Worm (Caenorhabditis elegans): ENCODE data around the gene C28A5.2.

The C28A5.2 gene

ce11 chrIII:4412108-4413009 lies 27.0 kb downstream of the C28A5.2 start (continued):
- TF ChIP-seq sdz-38 (tag; optimal IDR thresholded peaks at IDR 0.05) (no peak), hrde-1 (tag; optimal IDR thresholded peaks at IDR 0.05; ENCODE audit: borderline replicate concordance) (no peak), rpc-1 (optimal IDR thresholded peaks at IDR 0.05) (no peak), rpc-1 (tag; optimal IDR thresholded peaks at IDR 0.05) (no peak), ZK185.1 (tag; optimal IDR thresholded peaks at IDR 0.05; ENCODE audit: poor library complexity, severe bottlenecking) (no peak), hlh-26 (GFP tag; conservative IDR thresholded peaks at IDR 0.05) (no peak), ceh-100 (GFP tag; IDR thresholded peaks at IDR 0.05) (no peak), F57C9.4 (tag; optimal IDR thresholded peaks at IDR 0.05) (no peak), tbx-9 (tag; optimal IDR thresholded peaks at IDR 0.05; ENCODE audit: borderline replicate concordance) (no peak), lsy-27 (tag; optimal IDR thresholded peaks at IDR 0.05; ENCODE audit: borderline replicate concordance, insufficient read depth) (no peak), C17E4.6 (GFP tag; IDR thresholded peaks at IDR 0.05) (no peak), hmg-20 (GFP tag; IDR thresholded peaks at IDR 0.05) (no peak), ztf-22 (GFP tag; optimal IDR thresholded peaks at IDR 0.05) (no peak), nhr-27 (tag; optimal IDR thresholded peaks at IDR 0.05) (no peak), ceh-40 (GFP tag; IDR thresholded peaks at IDR 0.05) (no peak), ztf-25 (GFP tag; IDR thresholded peaks at IDR 0.05) (no peak), let-607 (tag; optimal IDR thresholded peaks at IDR 0.05) (no peak), F52B5.7 (tag; optimal IDR thresholded peaks at IDR 0.05) (no peak), snpc-3.4 (tag; optimal IDR thresholded peaks at IDR 0.05) (peak; percentile 55), xnd-1 (tag; optimal IDR thresholded peaks at IDR 0.05) (peak; percentile 45), Y53F4B.3 (GFP tag; IDR thresholded peaks at IDR 0.05) (no peak), attf-5 (GFP tag; optimal IDR thresholded peaks at IDR 0.05) (peak; percentile 38), ccch-3 (GFP tag; optimal IDR thresholded peaks at IDR 0.05) (no peak), snpc-4 (GFP tag; optimal IDR thresholded peaks at IDR 0.05) (no peak), snpc-4 (tag; optimal IDR thresholded peaks at IDR 0.05) (peak in 2 of 4 experiments; percentile 3 to 6), Y67H2A.10 (GFP tag; conservative IDR thresholded peaks at IDR 0.05) (no peak), mel-28 (tag; optimal IDR thresholded peaks at IDR 0.05; ENCODE audit: borderline replicate concordance) (no peak), rcor-1 (GFP tag; IDR thresholded peaks at IDR 0.05) (no peak), rec-8 (tag; optimal IDR thresholded peaks at IDR 0.05) (no peak), akir-1 (GFP tag; optimal IDR thresholded peaks at IDR 0.05) (no peak), cebp-2 (GFP tag; IDR thresholded peaks at IDR 0.05) (no peak), atf-7 (tag; optimal IDR thresholded peaks at IDR 0.05) (no peak), ceh-58 (GFP tag; IDR thresholded peaks at IDR 0.05) (no peak), F57A8.1 (GFP tag; optimal IDR thresholded peaks at IDR 0.05) (no peak), repo-1 (tag; optimal IDR thresholded peaks at IDR 0.05) (no peak), nhr-80 (tag; optimal IDR thresholded peaks at IDR 0.05) (peak; percentile 33), hmg-1.2 (GFP tag; IDR thresholded peaks at IDR 0.05) (peak; percentile 45; the same call in 1 of the 2 replicates), K12H6.12 (tag; optimal IDR thresholded peaks at IDR 0.05) (no peak), madf-6 (GFP tag; IDR thresholded peaks at IDR 0.05) (peak; percentile 48; the same call in 1 of the 2 replicates), somi-1 (GFP tag; optimal IDR thresholded peaks at IDR 0.05) (no peak), zim-3 (tag; optimal IDR thresholded peaks at IDR 0.05) (no peak), F39B2.1 (GFP tag; IDR thresholded peaks at IDR 0.05) (no peak), sptf-2 (GFP tag; optimal IDR thresholded peaks at IDR 0.05) (no peak), athp-1 (tag; optimal IDR thresholded peaks at IDR 0.05) (no peak), B0035.1 (tag; optimal IDR thresholded peaks at IDR 0.05) (no peak), ztf-18 (tag; optimal IDR thresholded peaks at IDR 0.05) (no peak), attf-6 (GFP tag; IDR thresholded peaks at IDR 0.05) (no peak)
